Fruit fly (Drosophila melanogaster) whole organism, embryonic: ENCODE results near the gene CG4291.

ENCODE experiments used
- Awh ChIP-seq: fragments of 200-800 bp; sonication (Bioruptor generic); IDR thresholded peaks from 2 replicates; pipeline ENCODE4, ENCODE4 v1.3.6; 2022; ENCODE audit warnings: missing biosample characterization, missing genetic modification characterization
- CG11093 ChIP-seq: fragments of 200-800 bp; sonication (Bioruptor generic); IDR thresholded peaks from 3 replicates; pipeline ENCODE4 v1.3.6; 2022; ENCODE audit warnings: missing biosample characterization, missing genetic modification characterization
- CG12299 ChIP-seq: fragments of 200-800 bp; sonication (Bioruptor generic); optimal IDR thresholded peaks from 2 replicates; lab custom pipeline; 2018; ENCODE audit warnings: missing biosample characterization, mild to moderate bottlenecking, missing genetic modification characterization
- CG13123 ChIP-seq: fragments of 200-800 bp; sonication (Bioruptor generic); optimal IDR thresholded peaks from 2 replicates; lab custom pipeline; 2016; ENCODE audit warnings: missing biosample characterization, missing genetic modification characterization
- CG14965 ChIP-seq: fragments of 200-800 bp; sonication (Bioruptor generic); optimal IDR thresholded peaks from 2 replicates; lab custom pipeline; 2016; ENCODE audit warnings: missing biosample characterization, missing genetic modification characterization, borderline replicate concordance
- CG15601 ChIP-seq: fragments of 200-800 bp; sonication (Bioruptor generic); optimal IDR thresholded peaks from 3 replicates; lab custom pipeline; 2019; ENCODE audit warnings: missing biosample characterization, mild to moderate bottlenecking, missing genetic modification characterization, moderate library complexity
- CG1602 ChIP-seq: fragments of 200-800 bp; sonication (Bioruptor generic); optimal IDR thresholded peaks from 3 replicates; lab custom pipeline; 2016; ENCODE audit warnings: missing biosample characterization, missing genetic modification characterization
- CG1647 ChIP-seq: fragments of 200-800 bp; sonication (Bioruptor generic); optimal IDR thresholded peaks from 3 replicates; lab custom pipeline; 2016; ENCODE audit warnings: missing biosample characterization, missing genetic modification characterization
- CG17385 ChIP-seq: fragments of 200-800 bp; sonication (Bioruptor generic); optimal IDR thresholded peaks from 3 replicates; lab custom pipeline; 2018; ENCODE audit warnings: missing biosample characterization, mild to moderate bottlenecking, missing genetic modification characterization
- CG1792 ChIP-seq: fragments of 200-800 bp; sonication (Bioruptor generic); optimal IDR thresholded peaks from 2 replicates; lab custom pipeline; 2016; ENCODE audit warnings: missing biosample characterization, missing genetic modification characterization
- CG30431 ChIP-seq: fragments of 200-800 bp; sonication (Bioruptor generic); optimal IDR thresholded peaks from 2 replicates; lab custom pipeline; 2017; ENCODE audit warnings: missing biosample characterization, missing genetic modification characterization
- CG3838 ChIP-seq: fragments of 200-800 bp; sonication (Bioruptor generic); optimal IDR thresholded peaks from 3 replicates; lab custom pipeline; 2016; ENCODE audit warnings: missing biosample characterization, missing genetic modification characterization
- CG7928 ChIP-seq: fragments of 200-800 bp; sonication (Bioruptor generic); optimal IDR thresholded peaks from 2 replicates; lab custom pipeline; 2017; ENCODE audit warnings: missing biosample characterization, mild to moderate bottlenecking, missing genetic modification characterization
- CG8359 ChIP-seq: fragments of 200-800 bp; sonication (Bioruptor generic); optimal IDR thresholded peaks from 2 replicates; lab custom pipeline; 2017; ENCODE audit warnings: missing biosample characterization, mild to moderate bottlenecking, missing genetic modification characterization, borderline replicate concordance
- CG9609 ChIP-seq: fragments of 200-800 bp; sonication (Bioruptor generic); optimal IDR thresholded peaks from 3 replicates; lab custom pipeline; 2016; ENCODE audit warnings: missing biosample characterization, missing genetic modification characterization
- Chrac-16 ChIP-seq: fragments of 200-800 bp; sonication (Bioruptor generic); optimal IDR thresholded peaks from 3 replicates; lab custom pipeline; 2016; ENCODE audit warnings: missing biosample characterization, missing genetic modification characterization
- Dip2 ChIP-seq: fragments of 200-800 bp; sonication (Bioruptor generic); IDR thresholded peaks from 2 replicates; pipeline ENCODE4 v1.3.6; 2022; ENCODE audit warnings: missing biosample characterization, missing genetic modification characterization
- Ets97D ChIP-seq: fragments of 200-800 bp; sonication (Bioruptor generic); optimal IDR thresholded peaks from 3 replicates; lab custom pipeline; 2016; ENCODE audit warnings: missing biosample characterization, missing genetic modification characterization
- HmgZ ChIP-seq: fragments of 200-800 bp; sonication (Bioruptor generic); optimal IDR thresholded peaks from 2 replicates; lab custom pipeline; 2018; ENCODE audit warnings: missing biosample characterization, mild to moderate bottlenecking, missing genetic modification characterization
- Hr3 ChIP-seq: fragments of 200-800 bp; sonication (Bioruptor generic); optimal IDR thresholded peaks from 3 replicates; lab custom pipeline; 2016; ENCODE audit warnings: missing biosample characterization, missing genetic modification characterization
- Hr51 ChIP-seq, 2 experiments: fragments of 200-800 bp; sonication (Bioruptor generic); optimal IDR thresholded peaks; 2 replicates in 1 of 2; 3 replicates in 1 of 2; lab custom pipeline; 2016 to 2018; ENCODE audit warnings: missing biosample characterization in 2 of 2, missing genetic modification characterization in 2 of 2, mild to moderate bottlenecking in 1 of 2, moderate library complexity in 1 of 2
- MESR4 ChIP-seq: fragments of 200-800 bp; sonication (Bioruptor generic); optimal IDR thresholded peaks from 2 replicates; lab custom pipeline; 2018; ENCODE audit warnings: missing biosample characterization, mild to moderate bottlenecking, missing genetic modification characterization, moderate library complexity
- MTF-1 ChIP-seq: fragments of 200-800 bp; sonication (Bioruptor generic); optimal IDR thresholded peaks from 2 replicates; lab custom pipeline; 2018; ENCODE audit warnings: missing biosample characterization, mild to moderate bottlenecking, missing genetic modification characterization, borderline replicate concordance
- NK7.1 ChIP-seq: fragments of 200-800 bp; sonication (Bioruptor generic); optimal IDR thresholded peaks from 3 replicates; lab custom pipeline; 2016; ENCODE audit warnings: missing biosample characterization, missing genetic modification characterization
- Neu2 ChIP-seq: fragments of 200-800 bp; sonication (Bioruptor generic); optimal IDR thresholded peaks from 3 replicates; lab custom pipeline; 2016; ENCODE audit warnings: missing biosample characterization, missing genetic modification characterization, borderline replicate concordance
- Ravus ChIP-seq: fragments of 200-800 bp; sonication (Bioruptor generic); IDR thresholded peaks from 2 replicates; pipeline ENCODE4 v1.3.6; 2022; ENCODE audit warnings: missing biosample characterization, missing genetic modification characterization
- Side ChIP-seq: fragments of 200-800 bp; sonication (Bioruptor generic); optimal IDR thresholded peaks from 2 replicates; lab custom pipeline; 2016; ENCODE audit warnings: missing biosample characterization, missing genetic modification characterization
- Six4 ChIP-seq: fragments of 200-800 bp; sonication (Bioruptor generic); optimal IDR thresholded peaks from 2 replicates; lab custom pipeline; 2016; ENCODE audit warnings: missing biosample characterization, missing genetic modification characterization
- Tbp ChIP-seq: fragments of >200 bp; optimal IDR thresholded peaks from 2 replicates; lab custom pipeline; 2018; ENCODE audit warnings: missing biosample characterization, missing genetic modification characterization
- cad ChIP-seq: fragments of >200 bp; optimal IDR thresholded peaks from 2 replicates; lab custom pipeline; 2017; ENCODE audit warnings: missing biosample characterization, missing genetic modification characterization
- chif ChIP-seq, 2 experiments: fragments of 200-800 bp; sonication (Bioruptor generic); optimal IDR thresholded peaks; 3 replicates each; lab custom pipeline; 2016; ENCODE audit warnings: missing biosample characterization in 2 of 2, missing genetic modification characterization in 2 of 2
- crol ChIP-seq: fragments of 200-800 bp; sonication (Bioruptor generic); IDR thresholded peaks from 2 replicates; pipeline ENCODE4 v1.3.6; 2022; ENCODE audit warnings: missing biosample characterization, missing genetic modification characterization
- crp ChIP-seq, 2 experiments: fragments of 200-800 bp; sonication (Bioruptor generic); optimal IDR thresholded peaks; 2 replicates in 1 of 2; 3 replicates in 1 of 2; lab custom pipeline; 2017; ENCODE audit warnings: missing biosample characterization in 2 of 2, missing genetic modification characterization in 2 of 2, mild to moderate bottlenecking in 1 of 2, moderate library complexity in 1 of 2
- dpn ChIP-seq, 2 experiments: fragments of 200-800 bp; sonication (Bioruptor generic); optimal IDR thresholded peaks; 3 replicates each; lab custom pipeline; 2016; ENCODE audit warnings: missing biosample characterization in 2 of 2, missing genetic modification characterization in 2 of 2
- fu2 ChIP-seq: fragments of 200-800 bp; sonication (Bioruptor generic); optimal IDR thresholded peaks from 2 replicates; lab custom pipeline; 2016; ENCODE audit warnings: missing biosample characterization, missing genetic modification characterization
- gcm ChIP-seq: fragments of 200-800 bp; sonication (Bioruptor generic); optimal IDR thresholded peaks from 2 replicates; lab custom pipeline; 2019; ENCODE audit warnings: missing biosample characterization, mild to moderate bottlenecking, missing genetic modification characterization, moderate library complexity
- gem ChIP-seq: fragments of 200-800 bp; sonication (Bioruptor generic); optimal IDR thresholded peaks from 2 replicates; lab custom pipeline; 2019; ENCODE audit warnings: missing biosample characterization, mild to moderate bottlenecking, missing genetic modification characterization, moderate library complexity
- gsb ChIP-seq: fragments of 200-800 bp; sonication (Bioruptor generic); IDR thresholded peaks from 2 replicates; pipeline ENCODE4 v1.3.6; 2022; ENCODE audit warnings: missing biosample characterization, missing genetic modification characterization
- her ChIP-seq: fragments of 200-800 bp; sonication (Bioruptor generic); optimal IDR thresholded peaks from 2 replicates; lab custom pipeline; 2016; ENCODE audit warnings: missing biosample characterization, missing genetic modification characterization
- hth ChIP-seq: fragments of >200 bp; optimal IDR thresholded peaks from 2 replicates; lab custom pipeline; 2017; ENCODE audit warnings: inconsistent platforms
- lov ChIP-seq, 2 experiments: fragments of 200-800 bp in 1 of 2; fragments of >200 bp in 1 of 2; sonication (Bioruptor generic) in 1 of 2; IDR thresholded peaks in 1 of 2; optimal IDR thresholded peaks in 1 of 2; 2 replicates in 1 of 2; 3 replicates in 1 of 2; pipeline versions ENCODE4 v1.3.6 to Lab custom; 2017 to 2022; ENCODE audit warnings: missing biosample characterization in 1 of 2, missing genetic modification characterization in 1 of 2
- nau ChIP-seq: fragments of 200-800 bp; sonication (Bioruptor generic); optimal IDR thresholded peaks from 3 replicates; lab custom pipeline; 2017; ENCODE audit warnings: missing biosample characterization, mild to moderate bottlenecking, missing genetic modification characterization, missing genetic modification reagents
- pb ChIP-seq: fragments of 200-800 bp; sonication (Bioruptor generic); optimal IDR thresholded peaks from 3 replicates; lab custom pipeline; 2016; ENCODE audit warnings: missing biosample characterization, missing genetic modification characterization
- pita ChIP-seq: fragments of 200-800 bp; sonication (Bioruptor generic); optimal IDR thresholded peaks from 2 replicates; lab custom pipeline; 2017; ENCODE audit warnings: missing biosample characterization, mild to moderate bottlenecking, missing genetic modification characterization
- pzg ChIP-seq: fragments of 200-800 bp; sonication (Bioruptor generic); optimal IDR thresholded peaks from 3 replicates; lab custom pipeline; 2018; ENCODE audit warnings: missing biosample characterization, mild to moderate bottlenecking, missing genetic modification characterization, moderate library complexity
- run ChIP-seq: fragments of 200-800 bp; sonication (Bioruptor generic); optimal IDR thresholded peaks from 3 replicates; lab custom pipeline; 2018; ENCODE audit warnings: missing biosample characterization, mild to moderate bottlenecking, missing genetic modification characterization
- salm ChIP-seq: fragments of 200-800 bp; sonication (Bioruptor generic); optimal IDR thresholded peaks from 2 replicates; lab custom pipeline; 2018; ENCODE audit warnings: missing biosample characterization, mild to moderate bottlenecking, missing genetic modification characterization
- sens-2 ChIP-seq: fragments of 200-800 bp; sonication (Bioruptor generic); IDR thresholded peaks from 2 replicates; pipeline ENCODE4 v1.3.6; 2022; ENCODE audit warnings: missing biosample characterization, missing genetic modification characterization
- sim ChIP-seq: fragments of 200-800 bp; sonication (Bioruptor generic); IDR thresholded peaks from 2 replicates; pipeline ENCODE4 v1.3.6; 2022; ENCODE audit warnings: missing biosample characterization, missing genetic modification characterization
- slbo ChIP-seq: fragments of 200-800 bp; sonication (Bioruptor generic); IDR thresholded peaks from 2 replicates; pipeline ENCODE4 v1.3.6; 2022; ENCODE audit warnings: missing biosample characterization, missing genetic modification characterization
- sna ChIP-seq: fragments of 200-800 bp; sonication (Bioruptor generic); IDR thresholded peaks from 2 replicates; pipeline ENCODE4 v1.3.6; 2022; ENCODE audit warnings: missing biosample characterization, missing genetic modification characterization; ENCODE audit not compliant: partially characterized antibody
- zfh2 ChIP-seq: fragments of 200-800 bp; sonication (Bioruptor generic); optimal IDR thresholded peaks from 2 replicates; lab custom pipeline; 2016; ENCODE audit warnings: missing biosample characterization, missing genetic modification characterization

Gene CG4291

dm6 chr2L:837989-838388 lies 14.5 kb downstream of the CG4291 start (continued):
- TF ChIP-seq Hr3 (GFP tag; lab: Kevin White, UChicago) (peak; percentile 32), CG11093 (GFP tag; lab: Robert Waterston, UW) (no peak), lov (optimal IDR thresholded peaks at IDR 0.05; lab: Kevin White, UChicago) (no peak), lov (GFP tag; IDR thresholded peaks at IDR 0.05; lab: Robert Waterston, UW) (no peak), crol (GFP tag; lab: Robert Waterston, UW) (no peak), run (tag; lab: Kevin White, UChicago) (no peak), CG14965 (GFP tag; lab: Kevin White, UChicago) (no peak), CG17385 (GFP tag; lab: Kevin White, UChicago) (no peak), CG8359 (GFP tag; lab: Kevin White, UChicago) (no peak), CG1602 (GFP tag; lab: Kevin White, UChicago) (peak; percentile 56), salm (no peak), Side (GFP tag; lab: Kevin White, UChicago) (no peak), Six4 (no peak), nau (GFP tag; lab: Kevin White, UChicago) (no peak), Dip2 (no peak), HmgZ (tag; lab: Kevin White, UChicago) (no peak), CG30431 (GFP tag; lab: Kevin White, UChicago) (no peak), CG7928 (GFP tag; lab: Kevin White, UChicago) (no peak), CG12299 (no peak), gsb (GFP tag; lab: Robert Waterston, UW) (no peak), CG15601 (tag; lab: Kevin White, UChicago) (no peak), Neu2 (GFP tag; lab: Kevin White, UChicago) (no peak), MESR4 (GFP tag; lab: Kevin White, UChicago) (no peak), CG9609 (peak; percentile 35), cad (no peak), gem (no peak), sna (GFP tag; lab: Robert Waterston, UW) (no peak), pzg (GFP tag; lab: Kevin White, UChicago) (no peak), Chrac-16 (GFP tag; lab: Kevin White, UChicago) (peak; percentile 58), pita (GFP tag; lab: Kevin White, UChicago) (no peak), sim (GFP tag; lab: Robert Waterston, UW) (no peak), CG1792 (GFP tag; lab: Kevin White, UChicago) (no peak), gcm (GFP tag; lab: Kevin White, UChicago) (no peak), MTF-1 (GFP tag; lab: Kevin White, UChicago) (no peak), zfh2 (GFP tag; lab: Kevin White, UChicago) (no peak), dpn (GFP tag; optimal IDR thresholded peaks at IDR 0.05; lab: Kevin White, UChicago) (peak in 1 of 2 experiments; percentile 27), crp (GFP tag; optimal IDR thresholded peaks at IDR 0.05; lab: Kevin White, UChicago) (no peak), Ravus (GFP tag; lab: Robert Waterston, UW) (no peak), her (GFP tag; lab: Kevin White, UChicago) (no peak), CG13123 (GFP tag; lab: Kevin White, UChicago) (no peak), Tbp (GFP tag; lab: Kevin White, UChicago) (no peak), fu2 (GFP tag; lab: Kevin White, UChicago) (peak; percentile 12), NK7.1 (no peak), Awh (GFP tag; lab: Robert Waterston, UW) (no peak), slbo (GFP tag; lab: Robert Waterston, UW) (peak; percentile 74), chif (GFP tag; optimal IDR thresholded peaks at IDR 0.05; lab: Kevin White, UChicago) (peak; percentile 51 to 54), Hr51 (GFP tag; optimal IDR thresholded peaks at IDR 0.05; lab: Kevin White, UChicago) (no peak), CG3838 (GFP tag; lab: Kevin White, UChicago) (no peak), sens-2 (GFP tag; lab: Robert Waterston, UW) (no peak), Ets97D (GFP tag; lab: Kevin White, UChicago) (no peak), CG1647 (GFP tag; lab: Kevin White, UChicago) (no peak), hth (lab: Kevin White, UChicago) (no peak), pb (GFP tag; lab: Kevin White, UChicago) (no peak)
